Worm (Caenorhabditis elegans): Measurements from ENCODE around the gene C13A2.1.

The C13A2.1 gene

ce11 chrV:7325285-7325684 lies 36.5 kb downstream of the C13A2.1 start, which contains the start of gene srx-92:
Gene srx-92, minus strand, starts transcription at chrV:7325385.
- TF ChIP-seq madf-2 (tag; optimal IDR thresholded peaks at IDR 0.05), result no peak
- TF ChIP-seq rnt-1 (tag; optimal IDR thresholded peaks at IDR 0.05), result no peak
- TF ChIP-seq ahr-1 (tag; optimal IDR thresholded peaks at IDR 0.05), result no peak
- TF ChIP-seq che-1 (tag; optimal IDR thresholded peaks at IDR 0.05), result no peak
- TF ChIP-seq unc-3 (GFP tag; conservative IDR thresholded peaks at IDR 0.05), result no peak
- no peak for TF ChIP-seq unc-3 (tag; optimal IDR thresholded peaks at IDR 0.05)
- no peak for TF ChIP-seq ceh-18 (tag; optimal IDR thresholded peaks at IDR 0.05)

- TF ChIP-seq C38D4.7 (GFP tag; optimal IDR thresholded peaks at IDR 0.05) (no peak), F13H6.1 (tag; optimal IDR thresholded peaks at IDR 0.05) (no peak), Y22D7AL.16 (tag; optimal IDR thresholded peaks at IDR 0.05) (no peak), ref-2 (tag; optimal IDR thresholded peaks at IDR 0.05) (no peak), elt-4 (tag; optimal IDR thresholded peaks at IDR 0.05) (no peak), ceh-18 (tag; optimal IDR thresholded peaks at IDR 0.05) (no peak), hlh-30 (tag; optimal IDR thresholded peaks at IDR 0.05; ENCODE audit: insufficient read depth) (no peak), pqm-1 (tag; optimal IDR thresholded peaks at IDR 0.05) (no peak), hlh-13 (GFP tag; optimal IDR thresholded peaks at IDR 0.05) (no peak), syd-9 (tag; optimal IDR thresholded peaks at IDR 0.05) (no peak), npax-4 (tag; optimal IDR thresholded peaks at IDR 0.05) (no peak), pha-4 (tag; optimal IDR thresholded peaks at IDR 0.05) (no peak), unc-42 (tag; optimal IDR thresholded peaks at IDR 0.05) (no peak), ceh-2 (tag; optimal IDR thresholded peaks at IDR 0.05) (no peak)
These were observed 38.1 kb downstream of the C13A2.1 start, which contains the start of gene F10G2.4 for ce11 chrV:7326928-7327327. Gene F10G2.4, plus strand, starts transcription at chrV:7327228.

DNA sequence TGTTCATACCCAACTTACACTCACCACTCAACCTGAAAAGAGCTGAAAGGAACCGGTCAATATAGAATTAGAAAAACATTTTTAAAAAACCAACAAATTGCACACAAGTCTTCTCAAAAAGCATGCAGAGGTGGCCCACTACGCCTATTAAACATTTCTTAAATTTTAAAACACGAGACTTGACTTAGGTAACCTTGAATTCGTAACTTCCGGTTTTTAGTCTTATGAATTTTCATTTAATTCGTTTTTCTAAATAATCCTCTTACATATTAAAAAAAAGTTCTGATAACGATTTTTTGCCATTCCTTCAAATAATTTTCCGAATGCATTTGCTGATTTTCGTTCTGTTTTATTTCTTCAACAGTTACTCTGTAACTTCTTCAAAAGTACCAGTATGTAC lies 39.3 kb downstream of the C13A2.1 start, which contains the start of gene clec-7:
clec-7 (plus strand) TSS at position 301 of the 400 bp plus-strand sequence.
- TF ChIP-seq ceh-19 (GFP tag; optimal IDR thresholded peaks at IDR 0.05) (no peak), unc-42 (tag; optimal IDR thresholded peaks at IDR 0.05) (no peak), lim-6 (tag; optimal IDR thresholded peaks at IDR 0.05) (no peak), ceh-45 (GFP tag; IDR thresholded peaks at IDR 0.05) (no peak), Y22D7AL.16 (tag; optimal IDR thresholded peaks at IDR 0.05) (no peak), npax-4 (tag; optimal IDR thresholded peaks at IDR 0.05) (no peak), C38D4.7 (GFP tag; optimal IDR thresholded peaks at IDR 0.05) (no peak), F13H6.1 (tag; optimal IDR thresholded peaks at IDR 0.05) (no peak), syd-9 (tag; optimal IDR thresholded peaks at IDR 0.05) (no peak)

DNA sequence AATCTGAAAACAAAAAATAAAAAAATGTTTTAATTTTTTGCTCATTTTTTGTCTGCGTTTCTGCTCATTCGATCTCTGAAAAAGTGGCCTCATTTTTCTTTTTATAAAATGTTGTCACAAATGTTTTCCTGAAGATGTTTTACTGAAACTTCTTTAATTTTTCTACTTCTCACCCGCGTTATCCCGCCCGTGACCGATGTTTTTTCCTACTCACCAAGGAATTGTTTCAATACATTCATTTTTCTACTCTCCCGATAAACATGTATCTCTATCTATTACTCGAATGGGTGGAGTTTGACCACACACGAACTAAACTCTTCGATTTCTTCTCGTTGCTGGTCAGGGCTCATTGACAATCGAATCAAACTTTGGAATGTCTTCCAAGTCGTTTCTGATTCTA lies 42.1 kb downstream of the C13A2.1 start, which contains the start of gene F10G2.2:
F10G2.2 (plus strand) TSS at position 301 of the 400 bp plus-strand sequence.
- TF ChIP-seq ceh-48 (tag; optimal IDR thresholded peaks at IDR 0.05) (no peak), ceh-18 (tag; optimal IDR thresholded peaks at IDR 0.05) (no peak), fkh-10 (GFP tag; optimal IDR thresholded peaks at IDR 0.05) (no peak), pax-1 (tag; optimal IDR thresholded peaks at IDR 0.05) (no peak), sox-2 (GFP tag; IDR thresholded peaks at IDR 0.05) (no peak), npax-4 (tag; optimal IDR thresholded peaks at IDR 0.05) (no peak), madf-2 (tag; optimal IDR thresholded peaks at IDR 0.05) (no peak), pha-2 (tag; optimal IDR thresholded peaks at IDR 0.05) (no peak), eyg-1 (tag; optimal IDR thresholded peaks at IDR 0.05) (no peak)

- no peak for TF ChIP-seq fkh-10 (GFP tag; optimal IDR thresholded peaks at IDR 0.05)
- no peak for TF ChIP-seq hlh-13 (GFP tag; optimal IDR thresholded peaks at IDR 0.05)
- TF ChIP-seq pax-1 (tag; optimal IDR thresholded peaks at IDR 0.05), result no peak
- TF ChIP-seq ttx-3 (tag; optimal IDR thresholded peaks at IDR 0.05), result no peak
- TF ChIP-seq ceh-30 (tag; optimal IDR thresholded peaks at IDR 0.05), result no peak
- TF ChIP-seq F13H6.1 (tag; optimal IDR thresholded peaks at IDR 0.05), result no peak
- TF ChIP-seq syd-9 (tag; optimal IDR thresholded peaks at IDR 0.05), result no peak
- TF ChIP-seq dve-1 (tag; optimal IDR thresholded peaks at IDR 0.05), result no peak
- no peak for TF ChIP-seq pha-2 (tag; optimal IDR thresholded peaks at IDR 0.05)
- no peak for TF ChIP-seq rnt-1 (tag; optimal IDR thresholded peaks at IDR 0.05)
- TF ChIP-seq ets-4 (tag; optimal IDR thresholded peaks at IDR 0.05), result no peak
- TF ChIP-seq K02D7.2 (tag; optimal IDR thresholded peaks at IDR 0.05), result no peak
- TF ChIP-seq mec-3 (tag; optimal IDR thresholded peaks at IDR 0.05; ENCODE audit: borderline replicate concordance), result no peak
- no peak for TF ChIP-seq fax-1 (tag; optimal IDR thresholded peaks at IDR 0.05)
- no peak for TF ChIP-seq lin-11 (tag; optimal IDR thresholded peaks at IDR 0.05)
These were observed 43.5 kb downstream of the C13A2.1 start, which contains the start of gene F10G2.1 for ce11 chrV:7332253-7332652. Gene F10G2.1, plus strand, starts transcription at chrV:7332553.
